Fruit fly (Drosophila melanogaster) whole organism, prepupa: ENCODE measurements around the gene slmb.

Experiments used
- Blimp-1 ChIP-seq: fragments of 200-800 bp; sonication (Bioruptor generic); optimal IDR thresholded peaks from 3 replicates; lab custom pipeline; 2017; ENCODE audit warnings: missing biosample characterization, missing genetic modification characterization, mild to moderate bottlenecking, moderate library complexity, missing genetic modification reagents
- CG10631 ChIP-seq: fragments of 200-800 bp; sonication (Bioruptor generic); optimal IDR thresholded peaks from 2 replicates; lab custom pipeline; 2016; ENCODE audit warnings: missing biosample characterization, missing genetic modification characterization
- CG10669 ChIP-seq: fragments of 200-800 bp; sonication (Bioruptor generic); optimal IDR thresholded peaks from 3 replicates; lab custom pipeline; 2018; ENCODE audit warnings: missing biosample characterization, mild to moderate bottlenecking, missing genetic modification characterization, moderate library complexity
- CG11294 ChIP-seq: fragments of 200-800 bp; sonication (Bioruptor generic); IDR thresholded peaks from 2 replicates; pipeline ENCODE4 v1.3.6; 2022; ENCODE audit warnings: missing biosample characterization, missing genetic modification characterization
- CG11762 ChIP-seq: fragments of 200-800 bp; sonication (Bioruptor generic); optimal IDR thresholded peaks from 3 replicates; lab custom pipeline; 2016; ENCODE audit warnings: missing biosample characterization, missing genetic modification characterization; ENCODE audit not compliant: insufficient read depth
- CG11902 ChIP-seq: fragments of 200-800 bp; sonication (Bioruptor generic); optimal IDR thresholded peaks from 3 replicates; lab custom pipeline; 2016; ENCODE audit warnings: missing biosample characterization, missing genetic modification characterization
- CG15336 ChIP-seq: fragments of 200-800 bp; sonication (Bioruptor generic); IDR thresholded peaks from 2 replicates; pipeline ENCODE4 v1.3.6; 2022; ENCODE audit warnings: missing biosample characterization, missing genetic modification characterization
- CG1621 ChIP-seq: fragments of 200-800 bp; sonication (Bioruptor generic); optimal IDR thresholded peaks from 3 replicates; lab custom pipeline; 2018; ENCODE audit warnings: missing biosample characterization, mild to moderate bottlenecking, missing genetic modification characterization
- CG16779 ChIP-seq: fragments of 200-800 bp; sonication (Bioruptor generic); optimal IDR thresholded peaks from 3 replicates; lab custom pipeline; 2017; ENCODE audit warnings: missing biosample characterization, mild to moderate bottlenecking, missing genetic modification characterization
- CG3032 ChIP-seq: fragments of 200-800 bp; optimal IDR thresholded peaks from 2 replicates; lab custom pipeline; 2019; ENCODE audit warnings: missing biosample characterization, mild to moderate bottlenecking, missing genetic modification characterization, moderate library complexity
- CG31627 ChIP-seq: fragments of 200-800 bp; sonication (Bioruptor generic); optimal IDR thresholded peaks from 3 replicates; lab custom pipeline; 2016; ENCODE audit warnings: missing biosample characterization, missing genetic modification characterization
- CG32006 ChIP-seq: fragments of 200-800 bp; sonication (Bioruptor generic); optimal IDR thresholded peaks from 3 replicates; lab custom pipeline; 2017; ENCODE audit warnings: missing biosample characterization, mild to moderate bottlenecking, missing genetic modification characterization
- CG3919 ChIP-seq: fragments of 200-800 bp; sonication (Bioruptor generic); optimal IDR thresholded peaks from 3 replicates; lab custom pipeline; 2016; ENCODE audit warnings: missing biosample characterization, missing genetic modification characterization
- CG4318 ChIP-seq: fragments of 200-800 bp; sonication (Bioruptor generic); optimal IDR thresholded peaks from 3 replicates; lab custom pipeline; 2017; ENCODE audit warnings: missing biosample characterization, mild to moderate bottlenecking, missing genetic modification characterization
- CG6163 ChIP-seq: fragments of 200-800 bp; sonication (Bioruptor generic); IDR thresholded peaks from 3 replicates; pipeline ENCODE4 v1.3.6; 2022; ENCODE audit warnings: missing biosample characterization, missing genetic modification characterization
- CG6276 ChIP-seq: fragments of 200-800 bp; sonication (Bioruptor generic); optimal IDR thresholded peaks from 2 replicates; lab custom pipeline; 2017; ENCODE audit warnings: missing biosample characterization, mild to moderate bottlenecking, missing genetic modification characterization
- CG6808 ChIP-seq: fragments of 200-800 bp; sonication (Bioruptor generic); optimal IDR thresholded peaks from 3 replicates; lab custom pipeline; 2017; ENCODE audit warnings: missing biosample characterization, missing genetic modification characterization, mild to moderate bottlenecking, moderate library complexity, missing genetic modification reagents
- CG6854 ChIP-seq: fragments of 200-800 bp; sonication (Bioruptor generic); optimal IDR thresholded peaks from 2 replicates; lab custom pipeline; 2017; ENCODE audit warnings: missing biosample characterization, mild to moderate bottlenecking, missing genetic modification characterization
- CG7368 ChIP-seq: fragments of 200-800 bp; sonication (Bioruptor generic); optimal IDR thresholded peaks from 3 replicates; lab custom pipeline; 2016; ENCODE audit warnings: missing biosample characterization, missing genetic modification characterization
- CG8119 ChIP-seq: fragments of 200-800 bp; sonication (Bioruptor generic); IDR thresholded peaks from 3 replicates; pipeline ENCODE4 v1.3.6; 2022; ENCODE audit warnings: missing biosample characterization, missing genetic modification characterization
- CG8319 ChIP-seq: fragments of 200-800 bp; sonication (Bioruptor generic); optimal IDR thresholded peaks from 3 replicates; lab custom pipeline; 2016; ENCODE audit warnings: missing biosample characterization, missing genetic modification characterization
- CG8632 ChIP-seq: fragments of 200-800 bp; sonication (Bioruptor generic); optimal IDR thresholded peaks from 3 replicates; lab custom pipeline; 2016; ENCODE audit warnings: missing biosample characterization, missing genetic modification characterization
- CG9139 ChIP-seq: fragments of 200-800 bp; sonication (Bioruptor generic); optimal IDR thresholded peaks from 3 replicates; lab custom pipeline; 2017; ENCODE audit warnings: missing biosample characterization, mild to moderate bottlenecking, missing genetic modification characterization
- Eip78C ChIP-seq: fragments of 200-800 bp; sonication (Bioruptor generic); peaks from one replicate; lab custom pipeline; 2016; ENCODE audit warnings: missing biosample characterization, missing genetic modification characterization
- Ets21C ChIP-seq: fragments of 200-800 bp; sonication (Bioruptor generic); optimal IDR thresholded peaks from 3 replicates; lab custom pipeline; 2016; ENCODE audit warnings: missing biosample characterization, missing genetic modification characterization
- Gug ChIP-seq: fragments of 200-800 bp; sonication (Bioruptor generic); IDR thresholded peaks from 2 replicates; pipeline ENCODE4 v1.3.6; 2022; ENCODE audit warnings: missing biosample characterization, missing genetic modification characterization
- Hr38 ChIP-seq: sonication (Bioruptor generic); optimal IDR thresholded peaks from 2 replicates; lab custom pipeline; 2016; ENCODE audit warnings: missing biosample characterization, missing genetic modification characterization
- Hr39 ChIP-seq: fragments of 200-800 bp; sonication (Bioruptor generic); optimal IDR thresholded peaks from 2 replicates; lab custom pipeline; 2016; ENCODE audit warnings: missing biosample characterization, missing genetic modification characterization
- Lpt ChIP-seq: fragments of 200-800 bp; sonication (Bioruptor generic); optimal IDR thresholded peaks from 3 replicates; lab custom pipeline; 2016; ENCODE audit warnings: missing biosample characterization, missing genetic modification characterization
- OdsH ChIP-seq: fragments of 200-800 bp; sonication (Bioruptor generic); optimal IDR thresholded peaks from 3 replicates; lab custom pipeline; 2016; ENCODE audit warnings: missing biosample characterization, missing genetic modification characterization
- Smox ChIP-seq: fragments of 200-800 bp; sonication (Bioruptor generic); optimal IDR thresholded peaks from 3 replicates; lab custom pipeline; 2016; ENCODE audit warnings: missing biosample characterization, missing genetic modification characterization
- Sox102F ChIP-seq: fragments of 200-800 bp; sonication (Bioruptor generic); optimal IDR thresholded peaks from 2 replicates; lab custom pipeline; 2016; ENCODE audit warnings: missing biosample characterization, mild to moderate bottlenecking, missing genetic modification characterization
- achi ChIP-seq: fragments of 200-800 bp; sonication (Bioruptor generic); optimal IDR thresholded peaks from 3 replicates; lab custom pipeline; 2016; ENCODE audit warnings: missing biosample characterization, missing genetic modification characterization
- acj6 ChIP-seq: fragments of 200-800 bp; sonication (Bioruptor generic); optimal IDR thresholded peaks from 3 replicates; lab custom pipeline; 2016; ENCODE audit warnings: missing biosample characterization, missing genetic modification characterization
- cyc ChIP-seq: fragments of 200-800 bp; sonication (Bioruptor generic); optimal IDR thresholded peaks from 3 replicates; lab custom pipeline; 2016; ENCODE audit warnings: missing biosample characterization, missing genetic modification characterization
- eg ChIP-seq: fragments of 200-800 bp; sonication (Bioruptor generic); IDR thresholded peaks from 3 replicates; pipeline ENCODE4 v1.3.6; 2022; ENCODE audit warnings: missing biosample characterization, missing genetic modification characterization
- esn ChIP-seq: fragments of 200-800 bp; sonication (Bioruptor generic); optimal IDR thresholded peaks from 2 replicates; lab custom pipeline; 2016; ENCODE audit warnings: missing biosample characterization, mild to moderate bottlenecking, missing genetic modification characterization, moderate library complexity
- fd85E ChIP-seq: fragments of 200-800 bp; sonication (Bioruptor generic); optimal IDR thresholded peaks from 3 replicates; lab custom pipeline; 2016; ENCODE audit warnings: missing biosample characterization, missing genetic modification characterization
- fkh ChIP-seq: fragments of 200-800 bp; sonication (Bioruptor generic); optimal IDR thresholded peaks from 3 replicates; lab custom pipeline; 2017; ENCODE audit warnings: missing biosample characterization, mild to moderate bottlenecking, missing genetic modification characterization, moderate library complexity
- lz ChIP-seq: fragments of 200-800 bp; sonication (Bioruptor generic); optimal IDR thresholded peaks from 3 replicates; lab custom pipeline; 2016; ENCODE audit warnings: missing biosample characterization, missing genetic modification characterization
- net ChIP-seq: fragments of 200-800 bp; sonication (Bioruptor generic); optimal IDR thresholded peaks from 3 replicates; lab custom pipeline; 2016; ENCODE audit warnings: missing biosample characterization, missing genetic modification characterization
- pdm3 ChIP-seq: fragments of 200-800 bp; sonication (Bioruptor generic); optimal IDR thresholded peaks from 3 replicates; lab custom pipeline; 2016; ENCODE audit warnings: missing biosample characterization, missing genetic modification characterization
- salr ChIP-seq, 2 experiments: fragments of 200-800 bp; sonication (Bioruptor generic); optimal IDR thresholded peaks; 3 replicates each; lab custom pipeline; 2016 to 2018; ENCODE audit warnings: missing biosample characterization in 2 of 2, missing genetic modification characterization in 2 of 2, mild to moderate bottlenecking in 1 of 2
- spab ChIP-seq: fragments of 200-800 bp; sonication (Bioruptor generic); optimal IDR thresholded peaks from 2 replicates; lab custom pipeline; 2017; ENCODE audit warnings: missing biosample characterization, mild to moderate bottlenecking, missing genetic modification characterization, missing genetic modification reagents
- ss ChIP-seq, 2 experiments: fragments of 200-800 bp; sonication (Bioruptor generic); optimal IDR thresholded peaks; 2 replicates in 1 of 2; 3 replicates in 1 of 2; lab custom pipeline; 2017 to 2018; ENCODE audit warnings: mild to moderate bottlenecking in 2 of 2, missing biosample characterization in 2 of 2, missing genetic modification characterization in 2 of 2, moderate library complexity in 1 of 2
- svp ChIP-seq: fragments of 200-800 bp; sonication (Bioruptor generic); peaks from one replicate; lab custom pipeline; 2016; ENCODE audit warnings: missing biosample characterization, missing genetic modification characterization
- topi ChIP-seq: fragments of 200-800 bp; sonication (Bioruptor generic); optimal IDR thresholded peaks from 3 replicates; lab custom pipeline; 2016; ENCODE audit warnings: missing biosample characterization, missing genetic modification characterization
- vri ChIP-seq: fragments of 200-800 bp; sonication (Bioruptor generic); optimal IDR thresholded peaks from 3 replicates; lab custom pipeline; 2016; ENCODE audit warnings: missing biosample characterization, mild to moderate bottlenecking, missing genetic modification characterization

The slmb gene

dm6 chr3R:21150090-21150489 lies 22.8 kb upstream of the slmb start (continued):
- TF ChIP-seq CG6276 (GFP tag; lab: Kevin White, UChicago) (no peak), acj6 (GFP tag; lab: Kevin White, UChicago) (no peak), svp (peak; percentile 87), CG6163 (GFP tag; lab: Robert Waterston, UW) (0 out of 3 replicates have a peak, but pooled peaks have one; percentile 23), CG9139 (GFP tag; lab: Kevin White, UChicago) (no peak), CG3919 (peak; percentile 9), ss (GFP tag; optimal IDR thresholded peaks at IDR 0.05; lab: Kevin White, UChicago) (peak in 1 of 2 experiments; percentile 9), CG6808 (GFP tag; lab: Kevin White, UChicago) (no peak), CG32006 (no peak), fkh (peak; percentile 20), Gug (GFP tag; lab: Robert Waterston, UW) (no peak), CG7368 (no peak), OdsH (no peak), topi (GFP tag; lab: Kevin White, UChicago) (no peak)

- no peak for TF ChIP-seq CG4318 (GFP tag; lab: Kevin White, UChicago)
- TF ChIP-seq CG7368 = no peak
- TF ChIP-seq salr (GFP tag; optimal IDR thresholded peaks at IDR 0.05; lab: Kevin White, UChicago) = no peak
- peak; percentile 65 for TF ChIP-seq vri (GFP tag; lab: Kevin White, UChicago)
- no peak for TF ChIP-seq cyc
These were observed 14.1 kb upstream of the slmb start for dm6 chr3R:21141341-21141740.

dm6 chr3R:21140458-21140857 lies 13.2 kb upstream of the slmb start, which contains the start of gene SNF4Agamma:
Gene SNF4Agamma, plus strand, starts transcription at chr3R:21140739.
- TF ChIP-seq fd85E (GFP tag; lab: Kevin White, UChicago) = no peak
- no peak for TF ChIP-seq Smox (GFP tag; lab: Kevin White, UChicago)
- no peak for TF ChIP-seq net (GFP tag; lab: Kevin White, UChicago)
- TF ChIP-seq CG3032 = peak; percentile 6
- TF ChIP-seq CG11902 (GFP tag; lab: Kevin White, UChicago) = no peak
- no peak for TF ChIP-seq topi (GFP tag; lab: Kevin White, UChicago)
- TF ChIP-seq Hr39 (GFP tag; lab: Kevin White, UChicago) = peak; percentile 9
- no peak for TF ChIP-seq CG8632
- peak; percentile 73 for TF ChIP-seq Eip78C (GFP tag; lab: Kevin White, UChicago)
- no peak for TF ChIP-seq Sox102F
- TF ChIP-seq OdsH = no peak
- TF ChIP-seq CG32006 = no peak
- TF ChIP-seq pdm3 (GFP tag; lab: Kevin White, UChicago) = no peak
- peak; percentile 16 for TF ChIP-seq CG31627 (GFP tag; lab: Kevin White, UChicago)
- TF ChIP-seq CG9139 (GFP tag; lab: Kevin White, UChicago) = no peak
- TF ChIP-seq CG8319 (GFP tag; lab: Kevin White, UChicago) = no peak
- no peak for TF ChIP-seq CG10669 (GFP tag; lab: Kevin White, UChicago)
- no peak for TF ChIP-seq Hr38 (GFP tag; lab: Kevin White, UChicago)
- TF ChIP-seq CG16779 (tag; lab: Kevin White, UChicago) = no peak
- TF ChIP-seq CG6163 (GFP tag; lab: Robert Waterston, UW) = no peak
- TF ChIP-seq salr (GFP tag; optimal IDR thresholded peaks at IDR 0.05; lab: Kevin White, UChicago) = no peak
- TF ChIP-seq lz (GFP tag; lab: Kevin White, UChicago) = peak; percentile 51
- TF ChIP-seq svp = no peak
- TF ChIP-seq CG8119 (GFP tag; lab: Robert Waterston, UW) = no peak
- TF ChIP-seq acj6 (GFP tag; lab: Kevin White, UChicago) = peak; percentile 2
- no peak for TF ChIP-seq CG3919
- peak; percentile 77 for TF ChIP-seq CG1621 (tag; lab: Kevin White, UChicago)
- TF ChIP-seq CG10631 = peak; percentile 25
- TF ChIP-seq Lpt = no peak
- no peak for TF ChIP-seq eg (GFP tag; lab: Robert Waterston, UW)
- no peak for TF ChIP-seq spab (GFP tag; lab: Kevin White, UChicago)
- no peak for TF ChIP-seq Blimp-1 (GFP tag; lab: Kevin White, UChicago)
- TF ChIP-seq Ets21C (GFP tag; lab: Kevin White, UChicago) = no peak
- TF ChIP-seq CG11294 (GFP tag; lab: Robert Waterston, UW) = no peak
- no peak for TF ChIP-seq achi
- TF ChIP-seq CG6854 (GFP tag; lab: Kevin White, UChicago) = no peak
- TF ChIP-seq CG7368 = no peak
- no peak for TF ChIP-seq CG15336
- no peak for TF ChIP-seq CG6276 (GFP tag; lab: Kevin White, UChicago)
- TF ChIP-seq CG11762 (GFP tag; lab: Kevin White, UChicago) = no peak
- peak; percentile 55 for TF ChIP-seq esn
